Fruit fly (Drosophila melanogaster) S2 (cell line): Measurements from ENCODE around the gene DopEcR.

Experiments
- CG8478 ChIP-seq: fragments of >200 bp; optimal IDR thresholded peaks from 2 replicates; lab custom pipeline; 2018
- CTCF ChIP-seq, 2 experiments: fragments of >200 bp; optimal IDR thresholded peaks; 2 replicates each; lab custom pipeline; 2018

- TF ChIP-seq CG8478 (lab: Kevin White, UChicago) = no peak
- TF ChIP-seq CTCF (optimal IDR thresholded peaks at IDR 0.05; lab: Kevin White, UChicago) = peak in 1 of 2 experiments; percentile 19
Observed at dm6 chr3L:4363887-4364794, 16.0 kb downstream of the DopEcR start, which contains the start of the genes Cip4 and mRpS6.
